Worm (Caenorhabditis elegans): ENCODE measurements around the gene fbxa-2.

- TF ChIP-seq lin-32 (GFP tag; optimal IDR thresholded peaks at IDR 0.05) (no peak), snpc-4 (tag; optimal IDR thresholded peaks at IDR 0.05) (no peak)
Observed at ce11 chrV:16299834-16300233, 30.4 kb upstream of the fbxa-2 start.

Data from whole organism, mixed stage, embryonic.